Worm (Caenorhabditis elegans) whole organism, mixed stage, embryonic: ENCODE measurements around the gene Y48B6A.13.

ENCODE experiments used
- drap-1 ChIP-seq: fragments of 200-800 bp; sonication (Bioruptor generic); optimal IDR thresholded peaks from 3 replicates; lab custom pipeline; 2018; ENCODE audit warnings: mild to moderate bottlenecking, missing genetic modification characterization, missing compliant biosample characterization
- nhr-12 ChIP-seq: fragments of 150-350 bp; optimal IDR thresholded peaks from 2 replicates; lab custom pipeline; 2014; ENCODE audit warnings: missing biosample characterization, missing genetic modification characterization
- nhr-237 ChIP-seq: fragments of 150-350 bp; optimal IDR thresholded peaks from 2 replicates; lab custom pipeline; 2014; ENCODE audit warnings: missing biosample characterization, missing genetic modification characterization
- pha-4 ChIP-seq: fragments of 150-350 bp; optimal IDR thresholded peaks from 2 replicates; lab custom pipeline; 2018; ENCODE audit warnings: missing biosample characterization, missing genetic modification reagents, missing genetic modification characterization
- snpc-4 ChIP-seq: fragments of 150-350 bp; optimal IDR thresholded peaks from 2 replicates; lab custom pipeline; 2014; ENCODE audit warnings: missing biosample characterization, missing genetic modification characterization
- sptf-1 ChIP-seq: sonication (generic microtip); optimal IDR thresholded peaks from 2 replicates; lab custom pipeline; 2017; ENCODE audit warnings: mild to moderate bottlenecking, missing genetic modification characterization, moderate library complexity, missing compliant biosample characterization
- unc-120 ChIP-seq: sonication (generic microtip); optimal IDR thresholded peaks from 2 replicates; lab custom pipeline; 2017; ENCODE audit warnings: missing genetic modification characterization, missing compliant biosample characterization; ENCODE audit not compliant: poor library complexity, severe bottlenecking
- unc-39 ChIP-seq: fragments of 150-350 bp; optimal IDR thresholded peaks from 2 replicates; lab custom pipeline; 2014; ENCODE audit warnings: missing biosample characterization, missing genetic modification characterization
- zip-8 ChIP-seq: fragments of 150-350 bp; optimal IDR thresholded peaks from 2 replicates; lab custom pipeline; 2014; ENCODE audit warnings: missing biosample characterization, missing genetic modification characterization

ce11 chrII:14252057-14252456 lies 26.0 kb upstream of the Y48B6A.13 start, which contains the start of gene Y54G11A.2:
- TF ChIP-seq nhr-237 (tag; lab: Kevin White, UChicago) (no peak), unc-39 (no peak), zip-8 (tag; lab: Kevin White, UChicago) (no peak), nhr-12 (tag; lab: Kevin White, UChicago) (no peak), pha-4 (no peak), snpc-4 (tag; lab: Kevin White, UChicago) (no peak), drap-1 (GFP tag; lab: Kevin White, UChicago) (no peak), sptf-1 (no peak), unc-120 (tag; lab: Kevin White, UChicago) (no peak)
